Fruit fly (Drosophila melanogaster) whole organism, embryonic: ENCODE measurements around the gene CG34282.

Experiments
- B-H1 ChIP-seq: fragments of 200-800 bp; sonication (Bioruptor generic); IDR thresholded peaks from 3 replicates; pipeline ENCODE4 v1.3.6; 2022; ENCODE audit warnings: missing biosample characterization, missing genetic modification characterization
- C15 ChIP-seq: fragments of 200-800 bp; sonication (Bioruptor generic); IDR thresholded peaks from 3 replicates; pipeline ENCODE4 v1.3.6; 2022; ENCODE audit warnings: missing biosample characterization, missing genetic modification characterization
- CG11696 ChIP-seq: fragments of 200-800 bp; sonication (Bioruptor generic); IDR thresholded peaks from 2 replicates; pipeline ENCODE4 v1.3.6; 2022; ENCODE audit warnings: missing biosample characterization, missing genetic modification characterization
- CG14050 ChIP-seq: fragments of 200-800 bp; sonication (Bioruptor generic); IDR thresholded peaks from 3 replicates; pipeline ENCODE4 v1.3.6; 2022; ENCODE audit warnings: missing biosample characterization, missing genetic modification characterization
- CG15073 ChIP-seq: fragments of 200-800 bp; sonication (Bioruptor generic); optimal IDR thresholded peaks from 2 replicates; lab custom pipeline; 2016; ENCODE audit warnings: missing biosample characterization, missing genetic modification characterization
- CG31365 ChIP-seq: fragments of 200-800 bp; sonication (Bioruptor generic); optimal IDR thresholded peaks from 2 replicates; lab custom pipeline; 2018; ENCODE audit warnings: missing biosample characterization, mild to moderate bottlenecking, missing genetic modification characterization
- CG4707 ChIP-seq: fragments of 200-800 bp; sonication (Bioruptor generic); optimal IDR thresholded peaks from 2 replicates; lab custom pipeline; 2018; ENCODE audit warnings: missing biosample characterization, mild to moderate bottlenecking, missing genetic modification characterization, moderate library complexity
- CG8924 ChIP-seq: fragments of 200-800 bp; optimal IDR thresholded peaks from 3 replicates; lab custom pipeline; 2019; ENCODE audit warnings: missing biosample characterization, mild to moderate bottlenecking, missing genetic modification characterization, moderate library complexity
- CG9876 ChIP-seq: fragments of 200-800 bp; sonication (Bioruptor generic); optimal IDR thresholded peaks from 2 replicates; lab custom pipeline; 2016; ENCODE audit warnings: missing biosample characterization, missing genetic modification characterization
- CkIIα-i1 ChIP-seq: fragments of 200-800 bp; sonication (Bioruptor generic); IDR thresholded peaks from 2 replicates; pipeline ENCODE4 v1.3.6; 2022; ENCODE audit warnings: missing biosample characterization, missing genetic modification characterization
- D ChIP-seq, 2 experiments: fragments of 200-800 bp in 1 of 2; fragments of >200 bp in 1 of 2; sonication (Bioruptor generic) in 1 of 2; optimal IDR thresholded peaks; 2 replicates in 1 of 2; 3 replicates in 1 of 2; lab custom pipeline; 2017; ENCODE audit warnings: mild to moderate bottlenecking in 1 of 2, missing biosample characterization in 1 of 2, missing genetic modification characterization in 1 of 2, missing genetic modification reagents in 1 of 2
- Dbx ChIP-seq: fragments of 200-800 bp; sonication (Bioruptor generic); IDR thresholded peaks from 3 replicates; pipeline ENCODE4 v1.3.6; 2022; ENCODE audit warnings: missing biosample characterization, missing genetic modification characterization
- Ets65A ChIP-seq: fragments of 200-800 bp; sonication (Bioruptor generic); peaks from one replicate; lab custom pipeline; 2016; ENCODE audit warnings: missing biosample characterization, missing genetic modification characterization
- HHEX ChIP-seq: fragments of 200-800 bp; sonication (Bioruptor generic); optimal IDR thresholded peaks from 3 replicates; lab custom pipeline; 2017; ENCODE audit warnings: missing biosample characterization, mild to moderate bottlenecking, missing genetic modification characterization, missing genetic modification reagents
- Hr51 ChIP-seq, 2 experiments: fragments of 200-800 bp; sonication (Bioruptor generic); optimal IDR thresholded peaks; 2 replicates in 1 of 2; 3 replicates in 1 of 2; lab custom pipeline; 2016 to 2018; ENCODE audit warnings: missing biosample characterization in 2 of 2, missing genetic modification characterization in 2 of 2, mild to moderate bottlenecking in 1 of 2, moderate library complexity in 1 of 2
- MBD-R2 ChIP-seq: fragments of 200-800 bp; sonication (Bioruptor generic); IDR thresholded peaks from 2 replicates; pipeline ENCODE4 v1.3.6; 2022; ENCODE audit warnings: missing biosample characterization, missing genetic modification characterization
- MESR4 ChIP-seq: fragments of 200-800 bp; sonication (Bioruptor generic); optimal IDR thresholded peaks from 2 replicates; lab custom pipeline; 2018; ENCODE audit warnings: missing biosample characterization, mild to moderate bottlenecking, missing genetic modification characterization, moderate library complexity
- Mad ChIP-seq: fragments of 200-800 bp; sonication (Bioruptor generic); optimal IDR thresholded peaks from 2 replicates; lab custom pipeline; 2016; ENCODE audit warnings: missing biosample characterization, missing genetic modification characterization
- NFAT ChIP-seq: fragments of 200-800 bp; sonication (Bioruptor generic); IDR thresholded peaks from 2 replicates; pipeline ENCODE4 v1.3.6; 2022; ENCODE audit warnings: missing biosample characterization, missing genetic modification characterization
- Nf-YB ChIP-seq: fragments of 200-800 bp; sonication (Bioruptor generic); optimal IDR thresholded peaks from 3 replicates; lab custom pipeline; 2019; ENCODE audit warnings: missing biosample characterization, mild to moderate bottlenecking, missing genetic modification characterization, moderate library complexity
- Pdp1 ChIP-seq, 2 experiments: fragments of 200-800 bp; sonication (Bioruptor generic); optimal IDR thresholded peaks; 3 replicates each; lab custom pipeline; 2016; ENCODE audit warnings: missing biosample characterization in 2 of 2, missing genetic modification characterization in 2 of 2, mild to moderate bottlenecking in 1 of 2, moderate library complexity in 1 of 2
- Ptx1 ChIP-seq: fragments of 200-800 bp; sonication (Bioruptor generic); IDR thresholded peaks from 2 replicates; pipeline ENCODE4 v1.3.6; 2022; ENCODE audit warnings: missing biosample characterization, missing genetic modification characterization
- Rfx ChIP-seq: fragments of 200-800 bp; sonication (Bioruptor generic); IDR thresholded peaks from 2 replicates; pipeline ENCODE4 v1.3.6; 2022; ENCODE audit warnings: missing biosample characterization, missing genetic modification characterization
- Scr ChIP-seq: fragments of 200-800 bp; sonication (Bioruptor generic); IDR thresholded peaks from 2 replicates; pipeline ENCODE4 v1.3.6; 2022; ENCODE audit warnings: missing biosample characterization, missing genetic modification characterization; ENCODE audit not compliant: partially characterized antibody
- Sox100B ChIP-seq: fragments of 200-800 bp; sonication (Bioruptor generic); optimal IDR thresholded peaks from 3 replicates; lab custom pipeline; 2018; ENCODE audit warnings: missing biosample characterization, mild to moderate bottlenecking, missing genetic modification characterization
- Spps ChIP-seq: fragments of 200-800 bp; sonication (Bioruptor generic); optimal IDR thresholded peaks from 2 replicates; lab custom pipeline; 2018; ENCODE audit warnings: missing biosample characterization, mild to moderate bottlenecking, missing genetic modification characterization
- Taf1 ChIP-seq: fragments of 200-800 bp; sonication (Bioruptor generic); IDR thresholded peaks from 2 replicates; pipeline ENCODE4 v1.3.6; 2022; ENCODE audit warnings: missing biosample characterization, missing genetic modification characterization
- YL-1 ChIP-seq: fragments of 200-800 bp; sonication (Bioruptor generic); optimal IDR thresholded peaks from 3 replicates; lab custom pipeline; 2017; ENCODE audit warnings: missing biosample characterization, mild to moderate bottlenecking, missing genetic modification characterization
- amos ChIP-seq: fragments of 200-800 bp; sonication (Bioruptor generic); IDR thresholded peaks from 2 replicates; pipeline ENCODE4 v1.3.6; 2022; ENCODE audit warnings: missing biosample characterization, missing genetic modification characterization; ENCODE audit not compliant: partially characterized antibody
- ap ChIP-seq: fragments of 200-800 bp; sonication (Bioruptor generic); IDR thresholded peaks from 2 replicates; pipeline ENCODE4 v1.3.6; 2022; ENCODE audit warnings: missing biosample characterization, missing genetic modification characterization
- cg ChIP-seq: fragments of 200-800 bp; sonication (Bioruptor generic); optimal IDR thresholded peaks from 3 replicates; lab custom pipeline; 2019; ENCODE audit warnings: missing biosample characterization, mild to moderate bottlenecking, missing genetic modification characterization, moderate library complexity
- da ChIP-seq: fragments of 200-800 bp; sonication (Bioruptor generic); optimal IDR thresholded peaks from 2 replicates; lab custom pipeline; 2016; ENCODE audit warnings: missing biosample characterization, missing genetic modification characterization
- dmrt11E ChIP-seq: fragments of 200-800 bp; sonication (Bioruptor generic); optimal IDR thresholded peaks from 3 replicates; lab custom pipeline; 2018; ENCODE audit warnings: missing biosample characterization, mild to moderate bottlenecking, missing genetic modification characterization, moderate library complexity
- fd3F ChIP-seq: fragments of 200-800 bp; sonication (Bioruptor generic); optimal IDR thresholded peaks from 2 replicates; lab custom pipeline; 2018; ENCODE audit warnings: missing biosample characterization, mild to moderate bottlenecking, missing genetic modification characterization, moderate library complexity
- ken ChIP-seq: fragments of 200-800 bp; sonication (Bioruptor generic); IDR thresholded peaks from 3 replicates; pipeline ENCODE4 v1.3.6; 2022; ENCODE audit warnings: missing biosample characterization, missing genetic modification characterization
- lmd ChIP-seq: fragments of 200-800 bp; sonication (Bioruptor generic); IDR thresholded peaks from 2 replicates; pipeline ENCODE4 v1.3.6; 2022; ENCODE audit warnings: missing biosample characterization, missing genetic modification characterization
- nmo ChIP-seq: fragments of 200-800 bp; sonication (Bioruptor generic); optimal IDR thresholded peaks from 2 replicates; lab custom pipeline; 2018; ENCODE audit warnings: missing biosample characterization, mild to moderate bottlenecking, missing genetic modification characterization, moderate library complexity
- odd ChIP-seq: fragments of 200-800 bp; sonication (Bioruptor generic); optimal IDR thresholded peaks from 2 replicates; lab custom pipeline; 2017; ENCODE audit warnings: missing biosample characterization, mild to moderate bottlenecking, missing genetic modification characterization
- phol ChIP-seq: fragments of 200-800 bp; sonication (Bioruptor generic); optimal IDR thresholded peaks from 3 replicates; lab custom pipeline; 2018; ENCODE audit warnings: missing biosample characterization, mild to moderate bottlenecking, missing genetic modification characterization, moderate library complexity
- pita ChIP-seq: fragments of 200-800 bp; sonication (Bioruptor generic); optimal IDR thresholded peaks from 2 replicates; lab custom pipeline; 2017; ENCODE audit warnings: missing biosample characterization, mild to moderate bottlenecking, missing genetic modification characterization
- psq ChIP-seq: fragments of 200-800 bp; sonication (Bioruptor generic); optimal IDR thresholded peaks from 2 replicates; lab custom pipeline; 2017; ENCODE audit warnings: missing biosample characterization, missing genetic modification characterization
- schlank ChIP-seq: fragments of 200-800 bp; sonication (Bioruptor generic); optimal IDR thresholded peaks from 2 replicates; lab custom pipeline; 2018; ENCODE audit warnings: missing biosample characterization, mild to moderate bottlenecking, missing genetic modification characterization
- shn ChIP-seq: fragments of 200-800 bp; sonication (Bioruptor generic); optimal IDR thresholded peaks from 3 replicates; lab custom pipeline; 2016; ENCODE audit warnings: missing biosample characterization, missing genetic modification characterization
- sna ChIP-seq: fragments of 200-800 bp; sonication (Bioruptor generic); IDR thresholded peaks from 2 replicates; pipeline ENCODE4 v1.3.6; 2022; ENCODE audit warnings: missing biosample characterization, missing genetic modification characterization; ENCODE audit not compliant: partially characterized antibody
- tll ChIP-seq, 2 experiments: fragments of 200-800 bp in 1 of 2; fragments of >200 bp in 1 of 2; sonication (Bioruptor generic) in 1 of 2; optimal IDR thresholded peaks; 2 replicates each; lab custom pipeline; 2017 to 2019; ENCODE audit warnings: missing biosample characterization in 2 of 2, missing genetic modification characterization in 2 of 2, mild to moderate bottlenecking in 1 of 2, moderate library complexity in 1 of 2
- trem ChIP-seq: fragments of 200-800 bp; optimal IDR thresholded peaks from 3 replicates; lab custom pipeline; 2019; ENCODE audit warnings: missing biosample characterization, mild to moderate bottlenecking, missing genetic modification characterization, moderate library complexity
- tx ChIP-seq: fragments of 200-800 bp; sonication (Bioruptor generic); optimal IDR thresholded peaks from 2 replicates; lab custom pipeline; 2016; ENCODE audit warnings: missing biosample characterization, missing genetic modification characterization
- vvl ChIP-seq: fragments of 200-800 bp; sonication (Bioruptor generic); IDR thresholded peaks from 2 replicates; pipeline ENCODE4 v1.3.6; 2022; ENCODE audit warnings: missing biosample characterization, missing genetic modification characterization
- zf30C ChIP-seq: fragments of 200-800 bp; sonication (Bioruptor generic); optimal IDR thresholded peaks from 3 replicates; lab custom pipeline; 2018; ENCODE audit warnings: missing biosample characterization, mild to moderate bottlenecking, missing genetic modification characterization

CG34282 gene

DNA sequence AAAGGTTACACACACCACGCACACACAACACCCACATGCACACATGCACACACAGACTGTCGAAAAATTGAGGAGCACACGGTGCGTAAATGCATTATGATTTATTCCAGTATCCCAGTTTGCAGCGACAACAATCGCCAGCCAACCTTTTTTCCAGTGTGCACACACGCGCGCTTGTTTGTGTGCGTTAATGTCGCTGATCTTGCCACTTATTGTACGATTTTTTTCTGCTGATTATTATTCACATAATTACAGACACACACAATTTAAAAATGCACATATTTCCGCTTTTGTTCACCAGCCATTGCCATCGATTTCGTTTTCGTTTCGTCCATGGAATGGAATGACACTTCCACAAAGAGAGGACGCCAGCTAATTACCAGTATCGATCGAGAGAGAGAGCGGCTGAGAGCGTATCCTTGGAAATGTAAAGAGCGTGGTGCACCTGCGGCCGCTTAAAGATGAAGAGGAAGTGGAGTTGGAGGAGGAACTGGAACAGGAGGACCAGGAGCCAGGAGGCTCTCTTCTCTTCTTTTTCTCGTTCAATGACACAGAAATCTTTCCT, 36.6 kb upstream of the CG34282 start (continued):
- TF ChIP-seq CG4707 (GFP tag; lab: Kevin White, UChicago) (no peak), B-H1 (GFP tag; lab: Robert Waterston, UW) (no peak), schlank (tag; lab: Kevin White, UChicago) (no peak), Hr51 (GFP tag; optimal IDR thresholded peaks at IDR 0.05; lab: Kevin White, UChicago) (no peak), CkIIα-i1 (GFP tag; lab: Robert Waterston, UW) (no peak), fd3F (no peak), shn (no peak), Pdp1 (GFP tag; optimal IDR thresholded peaks at IDR 0.05; lab: Kevin White, UChicago) (no peak), Spps (no peak), CG9876 (GFP tag; lab: Kevin White, UChicago) (no peak), dmrt11E (tag; lab: Kevin White, UChicago) (no peak), trem (no peak), CG15073 (GFP tag; lab: Kevin White, UChicago) (no peak), zf30C (GFP tag; lab: Kevin White, UChicago) (peak; percentile 48), tll (GFP tag; optimal IDR thresholded peaks at IDR 0.05; lab: Kevin White, UChicago) (no peak), Nf-YB (GFP tag; lab: Kevin White, UChicago) (no peak), MBD-R2 (GFP tag; lab: Robert Waterston, UW) (no peak), CG11696 (0 out of 2 replicates have a peak, but pooled peaks have one; percentile 7), MESR4 (GFP tag; lab: Kevin White, UChicago) (no peak), D (optimal IDR thresholded peaks at IDR 0.05; lab: Kevin White, UChicago) (peak; percentile 4), D (GFP tag; optimal IDR thresholded peaks at IDR 0.05; lab: Kevin White, UChicago) (no peak), Scr (GFP tag; lab: Robert Waterston, UW) (no peak), da (GFP tag; lab: Kevin White, UChicago) (no peak), vvl (GFP tag; lab: Robert Waterston, UW) (peak; percentile 40; the same call in 1 of the 2 replicates), Ptx1 (GFP tag; lab: Robert Waterston, UW) (no peak), HHEX (no peak), Ets65A (peak; percentile 72), tx (GFP tag; lab: Kevin White, UChicago) (no peak), psq (GFP tag; lab: Kevin White, UChicago) (no peak), Rfx (GFP tag; lab: Robert Waterston, UW) (no peak), pita (GFP tag; lab: Kevin White, UChicago) (no peak), sna (no peak), CG31365 (tag; lab: Kevin White, UChicago) (no peak), NFAT (no peak)

dm6 chr3R:18658945-18659642, 36.0 kb upstream of the CG34282 start, which contains the start of the genes CG31224 and CstF64:
TSS of gene CG31224 (minus strand) at chr3R:18659309.
TSS of gene CstF64 (plus strand) at chr3R:18659618.
- TF ChIP-seq CG14050 (GFP tag; lab: Robert Waterston, UW) (peak; percentile 70), odd (no peak), amos (GFP tag; lab: Robert Waterston, UW) (peak; percentile 35; the same call in 1 of the 2 replicates), ap (GFP tag; lab: Robert Waterston, UW) (peak; percentile 75), Scr (GFP tag; lab: Robert Waterston, UW) (peak; percentile 37; the same call in 1 of the 2 replicates), YL-1 (GFP tag; lab: Kevin White, UChicago) (peak; percentile 92), lmd (GFP tag; lab: Robert Waterston, UW) (peak; percentile 80), da (GFP tag; lab: Kevin White, UChicago) (peak; percentile 57), nmo (GFP tag; lab: Kevin White, UChicago) (peak; percentile 89), cg (GFP tag; lab: Kevin White, UChicago) (peak; percentile 96), CG8924 (tag; lab: Kevin White, UChicago) (peak; percentile 70), C15 (GFP tag; lab: Robert Waterston, UW) (peak; percentile 43; the same call in 1 of the 3 replicates), Dbx (GFP tag; lab: Robert Waterston, UW) (peak; percentile 85), Taf1 (GFP tag; lab: Robert Waterston, UW) (peak; percentile 54; the same call in 1 of the 2 replicates), Mad (peak; percentile 93), phol (peak; percentile 85), ken (GFP tag; lab: Robert Waterston, UW) (peak; percentile 78; the same call in 2 of the 3 replicates), Sox100B (GFP tag; lab: Kevin White, UChicago) (no peak)
